Worm (Caenorhabditis elegans) whole organism, dauer: Measurements from ENCODE around the gene Y110A2AL.10.
"Not testable (repeated sequence)": the region's sequence is repeated elsewhere in the genome, so short reads cannot be mapped to it uniquely, and the experiment has no call there.

Experiments used
- unc-62 ChIP-seq: sonication (generic microtip); optimal IDR thresholded peaks from 2 replicates; lab custom pipeline; 2017; ENCODE audit warnings: missing biosample characterization, missing genetic modification reagents, missing genetic modification characterization

Y110A2AL.10 gene

ce11 chrII:2846552-2846951 is 25.2 kb downstream of the Y110A2AL.10 start:
- no peak for TF ChIP-seq unc-62

- TF ChIP-seq unc-62: no peak
Measured at ce11 chrII:2845674-2846073, 26.0 kb downstream of the Y110A2AL.10 start.

- TF ChIP-seq unc-62: no peak
Measured at ce11 chrII:2843088-2843487, 28.6 kb downstream of the Y110A2AL.10 start, which contains the start of gene Y110A2AL.7. TSS of gene Y110A2AL.7 (minus strand) at chrII:2843188.

- TF ChIP-seq unc-62: no peak
Measured at ce11 chrII:2841529-2841928, 30.2 kb downstream of the Y110A2AL.10 start, which contains the start of gene Y110A2AL.6. TSS of gene Y110A2AL.6 (minus strand) at chrII:2841629.

ce11 chrII:2839004-2839403 is 32.7 kb downstream of the Y110A2AL.10 start, which contains the start of gene Y110A2AL.4:
TSS of gene Y110A2AL.4 (plus strand) at chrII:2839304.
- TF ChIP-seq unc-62: not testable (repeated sequence)

- no peak for TF ChIP-seq unc-62
Measured at ce11 chrII:2836853-2837252, 34.9 kb downstream of the Y110A2AL.10 start, which contains the start of gene K12H6.7. TSS of gene K12H6.7 (minus strand) at chrII:2836953.

- TF ChIP-seq unc-62: no peak
Measured at ce11 chrII:2834105-2834504, 37.6 kb downstream of the Y110A2AL.10 start.

- TF ChIP-seq unc-62: no peak
Measured at ce11 chrII:2832539-2832938, 39.2 kb downstream of the Y110A2AL.10 start.

- no peak for TF ChIP-seq unc-62
Measured at ce11 chrII:2832098-2832497, 39.6 kb downstream of the Y110A2AL.10 start.

ce11 chrII:2831173-2831572 is 40.5 kb downstream of the Y110A2AL.10 start, which contains the start of gene K12H6.6:
TSS of gene K12H6.6 (minus strand) at chrII:2831233.
- no peak for TF ChIP-seq unc-62

- TF ChIP-seq unc-62: no peak
Measured at ce11 chrII:2830144-2830543, 41.6 kb downstream of the Y110A2AL.10 start.

- TF ChIP-seq unc-62: no peak
Measured at ce11 chrII:2829482-2829881, 42.2 kb downstream of the Y110A2AL.10 start.

ce11 chrII:2827859-2828403 is 43.8 kb downstream of the Y110A2AL.10 start, which contains the start of gene K12H6.8:
TSS of gene K12H6.8 (plus strand) at chrII:2827896.
- TF ChIP-seq unc-62: no peak

- no peak for TF ChIP-seq unc-62
Measured at ce11 chrII:2826073-2826472, 45.6 kb downstream of the Y110A2AL.10 start, which contains the start of gene K12H6.5. TSS of gene K12H6.5 (minus strand) at chrII:2826173.

ce11 chrII:2824169-2824568 is 47.5 kb downstream of the Y110A2AL.10 start, which contains the start of the genes K12H6.4 and K12H6.9:
TSS of gene K12H6.4 (minus strand) at chrII:2824269.
TSS of gene K12H6.9 (plus strand) at chrII:2824404.
- TF ChIP-seq unc-62: no peak

ce11 chrII:2822435-2822920 is 49.2 kb downstream of the Y110A2AL.10 start, which contains the start of the genes fut-4 and K12H6.10:
TSS of gene fut-4 (minus strand) at chrII:2822535.
TSS of gene K12H6.10 (plus strand) at chrII:2822870.
- no peak for TF ChIP-seq unc-62
